Fruit fly (Drosophila melanogaster): ENCODE data around the gene HP1e.

The HP1e gene

dm6 chr3R:9348379-9348721 lies 26.8 kb downstream of the HP1e start:
- no peak for TF ChIP-seq brk (GFP tag; optimal IDR thresholded peaks at IDR 0.05)
- no peak for TF ChIP-seq Abd-B (GFP tag; optimal IDR thresholded peaks at IDR 0.05)
- TF ChIP-seq psq (GFP tag; optimal IDR thresholded peaks at IDR 0.05), result peak; percentile 89
- TF ChIP-seq pan (optimal IDR thresholded peaks at IDR 0.05), result no peak
- TF ChIP-seq Hnf4 (GFP tag; optimal IDR thresholded peaks at IDR 0.05), result no peak
- TF ChIP-seq ey (GFP tag; optimal IDR thresholded peaks at IDR 0.05), result no peak
- TF ChIP-seq dl (GFP tag; optimal IDR thresholded peaks at IDR 0.05; ENCODE audit: insufficient read depth in 1 of 2, partially characterized antibody in 2 of 2), result peak in 1 of 2 experiments; percentile 18
- TF ChIP-seq Dfd (GFP tag; optimal IDR thresholded peaks at IDR 0.05), result no peak
- TF ChIP-seq usp (GFP tag; optimal IDR thresholded peaks at IDR 0.05), result no peak
- no peak for TF ChIP-seq Hr83 (GFP tag; optimal IDR thresholded peaks at IDR 0.05; ENCODE audit: poor library complexity, severe bottlenecking)
- TF ChIP-seq Dif (GFP tag; optimal IDR thresholded peaks at IDR 0.05; ENCODE audit: partially characterized antibody), result peak; percentile 40
- no peak for TF ChIP-seq CG9705 (GFP tag; optimal IDR thresholded peaks at IDR 0.05)

- TF ChIP-seq CrebA (GFP tag; optimal IDR thresholded peaks at IDR 0.05; ENCODE audit: borderline replicate concordance) (no peak), usp (GFP tag; optimal IDR thresholded peaks at IDR 0.05) (no peak), Hr78 (GFP tag; optimal IDR thresholded peaks at IDR 0.05) (no peak), pan (optimal IDR thresholded peaks at IDR 0.05) (no peak), h (GFP tag; optimal IDR thresholded peaks at IDR 0.05) (peak; percentile 57), Dif (GFP tag; optimal IDR thresholded peaks at IDR 0.05; ENCODE audit: partially characterized antibody) (no peak), CG9705 (GFP tag; optimal IDR thresholded peaks at IDR 0.05) (no peak), GATAd (GFP tag; optimal IDR thresholded peaks at IDR 0.05) (no peak), Sp1 (GFP tag; optimal IDR thresholded peaks at IDR 0.05) (peak; percentile 36), Jra (GFP tag; optimal IDR thresholded peaks at IDR 0.05) (no peak), tai (GFP tag; optimal IDR thresholded peaks at IDR 0.05) (no peak), psq (GFP tag; optimal IDR thresholded peaks at IDR 0.05) (peak; percentile 53), dmrt93B (GFP tag; optimal IDR thresholded peaks at IDR 0.05) (peak; percentile 33), sv (GFP tag; optimal IDR thresholded peaks at IDR 0.05) (no peak), HLH106 (tag; optimal IDR thresholded peaks at IDR 0.05) (no peak), brk (GFP tag; optimal IDR thresholded peaks at IDR 0.05) (no peak), rgr (GFP tag; optimal IDR thresholded peaks at IDR 0.05) (peak; percentile 51), Mio (GFP tag; optimal IDR thresholded peaks at IDR 0.05) (no peak), N (GFP tag; optimal IDR thresholded peaks at IDR 0.05) (no peak), Dfd (GFP tag; optimal IDR thresholded peaks at IDR 0.05) (no peak), jim (GFP tag; optimal IDR thresholded peaks at IDR 0.05) (no peak), Hnf4 (GFP tag; optimal IDR thresholded peaks at IDR 0.05) (peak; percentile 33), CG32264 (GFP tag; optimal IDR thresholded peaks at IDR 0.05) (no peak), br (GFP tag; optimal IDR thresholded peaks at IDR 0.05) (peak; percentile 57), Hr83 (GFP tag; optimal IDR thresholded peaks at IDR 0.05; ENCODE audit: poor library complexity, severe bottlenecking) (no peak), dl (GFP tag; optimal IDR thresholded peaks at IDR 0.05; ENCODE audit: insufficient read depth in 1 of 2, partially characterized antibody in 2 of 2) (no peak), Rel (GFP tag; optimal IDR thresholded peaks at IDR 0.05) (no peak), Rel (tag; optimal IDR thresholded peaks at IDR 0.05) (no peak), woc (GFP tag; optimal IDR thresholded peaks at IDR 0.05) (peak; percentile 62), fru (GFP tag; optimal IDR thresholded peaks at IDR 0.05) (peak; percentile 51), ey (GFP tag; optimal IDR thresholded peaks at IDR 0.05) (peak; percentile 42), sage (GFP tag; optimal IDR thresholded peaks at IDR 0.05) (no peak), Myc (optimal IDR thresholded peaks at IDR 0.05) (no peak), Abd-B (GFP tag; optimal IDR thresholded peaks at IDR 0.05) (no peak), OdsH (GFP tag; optimal IDR thresholded peaks at IDR 0.05) (no peak), lola (GFP tag; optimal IDR thresholded peaks at IDR 0.05) (no peak), foxo (GFP tag; optimal IDR thresholded peaks at IDR 0.05) (peak in 1 of 2 experiments; percentile 55), Vsx2 (GFP tag; optimal IDR thresholded peaks at IDR 0.05; ENCODE audit: partially characterized antibody) (no peak), dsf (GFP tag; optimal IDR thresholded peaks at IDR 0.05; ENCODE audit: borderline replicate concordance) (no peak)
Measured at dm6 chr3R:9349267-9349820, 27.8 kb downstream of the HP1e start.
